Worm (Caenorhabditis elegans): ENCODE measurements around the gene R10E11.5.

R10E11.5 gene

DNA sequence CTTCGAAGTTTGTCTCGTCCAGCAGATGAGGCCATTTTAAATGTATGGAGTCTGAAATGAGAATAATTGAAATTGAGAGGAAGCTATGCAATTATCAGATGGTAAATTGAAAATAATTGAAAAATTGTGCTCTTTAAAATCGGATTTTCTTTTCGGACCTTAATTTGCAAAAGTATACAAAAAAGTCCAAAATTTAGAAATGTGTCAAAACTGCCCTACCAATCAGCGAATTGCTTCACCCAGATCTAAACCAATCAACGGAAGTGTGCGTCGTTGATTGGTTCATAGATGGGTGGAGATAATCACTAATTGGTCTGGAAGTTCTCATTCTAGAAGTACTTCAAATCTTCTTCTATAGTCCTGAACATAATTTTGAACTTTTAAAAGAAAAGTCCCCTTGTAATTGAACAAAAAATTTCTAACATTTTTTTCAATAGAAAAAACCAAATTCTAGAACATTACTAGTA, at the start of gene R10E11.5:
Gene R10E11.5, minus strand, starts transcription at position 51 of the 467 bp plus-strand sequence.
- TF ChIP-seq unc-62 (GFP tag; optimal IDR thresholded peaks at IDR 0.05), result no peak

DNA sequence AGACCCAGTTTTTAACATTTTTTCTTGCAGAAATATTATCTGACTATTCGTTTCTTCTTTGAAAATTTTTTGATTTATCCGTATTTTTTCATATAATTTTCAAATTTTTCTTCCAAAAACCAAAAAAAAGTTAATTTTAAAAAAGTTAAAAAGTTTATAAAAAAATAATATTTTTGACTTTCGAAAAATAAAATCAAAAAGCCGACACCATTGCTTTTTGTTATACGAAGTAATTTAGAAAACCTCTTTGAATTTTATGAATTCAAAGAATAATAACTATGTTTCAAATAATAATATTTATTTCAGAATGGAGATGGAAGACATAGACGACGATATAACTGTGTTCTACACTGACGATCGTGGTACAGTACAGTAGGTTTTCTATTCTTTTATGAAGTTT, 45.4 kb upstream of the R10E11.5 start, which contains the start of gene K11H3.8:
Gene K11H3.8, plus strand, starts transcription at position 301 of the 400 bp plus-strand sequence.
- TF ChIP-seq unc-62 (GFP tag; optimal IDR thresholded peaks at IDR 0.05), result no peak

DNA sequence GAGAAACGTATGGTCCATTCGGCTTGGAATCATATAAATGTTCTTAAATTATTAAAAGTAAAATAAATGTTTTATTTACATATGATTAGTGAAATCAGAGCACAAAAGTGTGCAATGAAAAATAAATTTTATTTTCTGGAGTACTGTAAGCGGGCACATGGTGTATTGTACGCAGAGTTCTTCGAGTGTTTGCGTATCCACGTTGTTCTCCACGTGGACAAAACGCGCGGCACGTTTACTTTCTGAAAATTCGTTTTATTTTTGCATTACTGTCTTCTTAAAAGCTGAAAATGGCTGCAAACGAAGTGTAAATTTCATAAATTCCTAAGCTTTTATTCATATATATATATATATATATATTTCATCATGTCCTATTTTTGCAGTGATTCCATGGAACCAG, 43.1 kb upstream of the R10E11.5 start:
- TF ChIP-seq unc-62 (GFP tag; optimal IDR thresholded peaks at IDR 0.05), result no peak

DNA sequence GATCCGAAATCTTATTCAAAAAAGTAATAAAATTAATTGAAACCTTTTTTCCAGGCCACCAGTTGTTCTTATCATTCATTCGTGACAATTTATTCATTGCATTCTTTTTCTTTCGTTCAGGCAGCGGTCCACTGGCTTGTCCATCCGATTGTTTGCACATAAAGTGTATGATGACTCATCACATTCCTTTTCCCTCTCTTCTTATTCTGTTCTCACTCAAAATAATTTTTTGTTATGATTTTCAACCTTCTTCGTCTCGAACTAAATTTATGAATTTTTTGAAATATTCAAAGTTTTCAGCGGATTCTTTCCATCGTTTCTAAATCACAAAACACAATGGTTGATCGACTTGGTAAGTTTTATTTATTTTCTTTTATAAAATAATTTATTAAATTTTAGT, 41.0 kb upstream of the R10E11.5 start, which contains the start of gene ZK632.12:
Gene ZK632.12, plus strand, starts transcription at position 301 of the 400 bp plus-strand sequence.
- no peak for TF ChIP-seq unc-62 (GFP tag; optimal IDR thresholded peaks at IDR 0.05)

DNA sequence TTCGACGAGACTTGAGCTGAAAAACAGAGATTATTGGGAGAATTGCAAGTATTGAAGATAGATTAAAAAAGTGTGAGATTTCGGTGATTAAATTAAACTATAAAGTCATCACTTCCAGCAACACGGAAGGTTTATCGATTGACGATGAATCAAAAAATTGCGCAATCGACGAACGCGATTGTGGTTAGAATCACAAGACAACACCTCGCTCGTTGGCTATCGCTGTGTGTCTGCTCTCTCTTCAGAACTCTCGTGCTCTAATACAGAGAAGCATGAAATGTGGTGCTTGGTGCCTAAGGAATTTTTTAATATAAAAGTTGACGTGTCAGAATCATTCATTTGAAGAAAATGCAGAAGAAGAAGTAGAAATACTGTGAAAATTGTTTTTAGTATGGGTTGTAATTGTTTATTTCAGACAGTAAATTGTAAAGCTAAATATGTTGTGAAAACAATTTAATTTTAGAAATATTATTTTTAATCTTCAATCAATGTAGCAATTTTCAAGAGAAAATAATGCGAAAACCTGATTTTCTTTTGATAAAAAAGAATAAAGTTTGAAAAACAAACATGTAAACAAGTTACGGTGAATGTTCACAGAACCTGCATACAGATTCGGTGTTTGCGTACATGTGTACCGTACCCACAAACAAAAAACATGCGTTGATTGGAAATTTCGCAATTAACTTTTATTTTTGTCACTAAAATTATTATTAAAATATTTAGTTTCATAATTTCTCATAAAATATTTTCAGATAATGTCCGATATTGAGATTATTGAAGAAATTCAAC, 37.9 kb upstream of the R10E11.5 start, which contains the start of the genes ZK632.10 and ZK632.11:
Gene ZK632.10, minus strand, starts transcription at position 560 of the 789 bp plus-strand sequence.
Gene ZK632.11, plus strand, starts transcription at position 753 of the 789 bp plus-strand sequence.
- no peak for TF ChIP-seq unc-62 (GFP tag; optimal IDR thresholded peaks at IDR 0.05)

DNA sequence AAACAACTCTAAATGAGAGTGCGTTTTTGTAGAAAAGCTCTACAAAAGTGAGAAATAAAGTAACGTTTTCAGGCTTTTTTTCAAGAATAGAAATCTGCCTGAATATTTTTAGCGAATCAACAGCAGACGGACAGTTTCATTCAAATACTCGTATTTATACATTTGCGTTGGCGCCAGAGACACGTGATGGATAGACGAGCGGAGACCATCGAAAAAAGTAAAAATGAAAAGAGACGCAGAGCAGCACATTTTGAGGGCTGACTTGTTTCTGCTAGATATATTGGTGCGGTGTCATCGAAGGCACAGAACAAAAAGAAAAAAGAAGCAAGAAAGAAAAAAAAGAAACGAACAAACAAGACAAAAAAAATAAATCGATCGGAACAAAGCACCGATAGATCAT, 36.5 kb upstream of the R10E11.5 start:
- TF ChIP-seq unc-62 (GFP tag; optimal IDR thresholded peaks at IDR 0.05), result no peak

DNA sequence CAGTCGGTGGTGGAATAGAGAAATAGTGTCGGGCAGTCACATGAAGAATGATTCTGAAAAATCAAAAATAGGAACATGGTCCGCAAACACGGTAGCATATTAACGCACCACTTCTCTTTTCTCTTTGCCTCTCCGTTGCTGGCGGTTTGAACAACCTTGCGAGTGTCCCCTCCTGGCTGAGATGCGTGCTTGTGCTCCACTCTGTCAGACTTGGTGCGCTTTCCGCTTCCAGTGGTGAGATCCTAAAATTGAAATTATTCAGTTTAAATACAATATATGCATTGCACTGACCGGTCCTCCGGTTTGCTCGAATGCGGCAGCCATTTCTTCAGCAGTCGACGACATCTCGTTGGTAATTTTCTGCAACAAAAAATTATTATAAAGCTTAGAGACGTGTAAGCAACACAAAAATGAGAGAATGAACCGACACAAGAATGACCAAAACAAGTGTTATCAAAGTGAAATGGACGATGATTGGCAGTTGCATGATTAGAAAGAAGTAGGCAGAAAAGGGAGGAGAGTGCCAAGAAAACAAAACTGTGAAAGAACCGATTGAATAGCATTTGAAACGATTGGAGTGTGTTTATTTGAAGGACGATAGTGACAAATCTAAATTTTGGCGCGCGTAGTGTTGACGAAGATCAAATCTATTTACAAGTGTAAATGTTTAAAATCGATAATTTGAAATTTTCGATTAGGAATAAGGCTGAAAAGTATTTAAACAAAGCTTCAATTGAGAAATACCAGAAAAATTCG, 35.8 kb upstream of the R10E11.5 start, which contains the start of gene ZK632.9:
Gene ZK632.9, minus strand, starts transcription at position 360 of the 756 bp plus-strand sequence.
- no peak for TF ChIP-seq unc-62 (GFP tag; optimal IDR thresholded peaks at IDR 0.05)

DNA sequence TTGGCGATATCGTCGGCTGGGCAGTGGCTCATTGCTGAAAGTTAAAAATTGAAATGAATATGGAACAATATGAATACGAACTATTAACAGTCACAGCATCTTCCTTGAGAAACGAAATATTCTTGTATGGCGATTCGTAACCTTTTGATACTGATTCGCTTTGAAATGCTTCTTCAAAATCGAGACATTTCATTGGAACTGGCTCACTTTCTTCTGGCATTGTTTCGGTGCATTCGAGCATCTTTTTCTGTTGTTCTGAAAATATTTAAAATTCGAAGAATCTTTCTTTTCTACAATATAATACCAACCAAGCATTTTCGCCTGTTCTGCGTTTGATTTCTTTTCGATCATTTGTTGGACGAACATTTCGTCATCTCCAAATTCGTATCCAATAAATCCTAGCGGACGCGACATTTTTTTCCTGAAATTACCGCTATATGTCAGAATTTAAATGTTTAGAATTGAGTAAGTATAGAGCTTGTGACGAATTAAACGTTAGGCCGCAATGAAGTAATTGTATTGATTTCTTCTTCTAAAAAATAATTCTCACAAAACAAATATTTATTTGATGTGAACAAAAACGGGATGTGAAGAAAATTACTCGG, 35.0 kb upstream of the R10E11.5 start, which contains the start of gene lin-52:
Gene lin-52, minus strand, starts transcription at position 421 of the 605 bp plus-strand sequence.
- no peak for TF ChIP-seq unc-62 (GFP tag; optimal IDR thresholded peaks at IDR 0.05)

DNA sequence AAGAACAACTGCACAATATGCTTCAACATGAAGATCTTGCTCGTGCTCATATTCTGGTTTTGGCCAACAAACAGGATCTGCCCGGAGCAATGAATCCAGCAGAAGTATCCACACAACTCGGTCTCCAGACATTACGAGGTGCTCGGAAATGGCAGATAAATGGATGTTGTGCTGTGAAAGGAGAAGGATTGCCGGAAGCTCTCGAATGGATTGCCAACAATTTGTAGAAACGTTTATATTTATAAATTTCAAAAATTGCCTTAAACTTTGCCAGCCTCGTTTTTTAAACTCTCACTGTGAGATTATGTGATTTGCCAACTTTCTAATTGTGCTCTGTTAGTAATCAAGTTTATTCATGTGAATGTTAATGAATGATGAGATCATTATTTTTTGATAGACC, 34.3 kb upstream of the R10E11.5 start:
- TF ChIP-seq unc-62 (GFP tag; optimal IDR thresholded peaks at IDR 0.05), result no peak

DNA sequence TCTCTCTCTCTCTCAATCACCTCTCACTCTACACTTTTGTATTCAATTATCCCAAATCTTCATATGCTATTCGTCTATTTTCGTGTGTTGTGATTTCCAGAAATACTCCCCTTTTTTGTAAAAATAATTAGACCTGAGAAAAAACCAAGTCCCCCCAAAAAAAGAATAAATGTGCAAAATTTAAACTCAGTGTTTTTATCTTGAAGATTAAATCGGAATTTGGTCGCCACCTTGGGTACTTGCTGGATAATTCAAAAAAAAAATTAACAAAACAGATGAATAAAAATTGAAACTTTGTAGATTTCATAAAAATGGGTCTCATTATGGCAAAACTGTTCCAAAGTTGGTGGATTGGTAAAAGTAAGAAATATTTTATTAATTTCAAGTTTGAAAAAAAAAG, 33.5 kb upstream of the R10E11.5 start, which contains the start of gene arl-5:
Gene arl-5, plus strand, starts transcription at position 301 of the 400 bp plus-strand sequence.
- no peak for TF ChIP-seq unc-62 (GFP tag; optimal IDR thresholded peaks at IDR 0.05)

DNA sequence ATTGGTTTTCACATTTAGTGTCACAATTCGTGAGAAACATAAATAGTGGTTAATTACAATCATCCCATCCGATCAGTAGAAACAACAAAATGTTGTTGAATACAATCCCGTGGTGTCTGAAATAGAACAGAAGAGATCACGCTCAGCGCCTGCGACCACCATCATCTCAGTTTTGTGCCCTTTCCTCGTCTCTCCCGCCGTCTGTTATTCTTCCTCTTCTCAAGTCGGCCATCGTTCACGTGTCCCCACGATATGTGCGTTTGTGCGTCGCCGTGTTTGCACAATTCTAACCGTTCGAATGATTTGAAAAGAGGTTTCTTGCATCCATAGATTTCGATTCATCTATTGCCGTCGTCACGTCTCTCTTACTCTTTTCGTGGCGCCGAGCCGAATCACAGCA, 29.3 kb upstream of the R10E11.5 start, which contains the start of gene panl-3:
Gene panl-3, plus strand, starts transcription at position 294 of the 400 bp plus-strand sequence.
- no peak for TF ChIP-seq unc-62 (GFP tag; optimal IDR thresholded peaks at IDR 0.05)

DNA sequence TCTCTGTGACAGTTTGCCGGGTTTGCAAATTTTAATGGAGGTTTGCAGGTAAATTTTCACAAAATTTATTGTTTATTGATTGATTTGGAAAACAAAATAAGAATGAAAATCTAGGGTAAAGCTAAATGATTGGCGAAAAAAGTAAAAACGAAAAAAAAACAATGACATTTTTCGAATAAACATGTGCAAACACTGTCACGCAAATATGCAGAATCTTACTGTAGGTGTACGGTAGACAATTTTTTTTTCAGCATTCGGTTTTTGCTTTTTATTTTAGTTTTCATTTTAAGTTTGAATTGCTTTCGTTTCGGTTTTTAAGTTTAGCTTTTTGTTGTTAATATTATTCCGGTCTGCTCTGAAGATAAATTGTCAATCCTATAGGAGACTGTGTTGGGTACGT, 28.4 kb upstream of the R10E11.5 start:
- no peak for TF ChIP-seq unc-62 (GFP tag; optimal IDR thresholded peaks at IDR 0.05)

DNA sequence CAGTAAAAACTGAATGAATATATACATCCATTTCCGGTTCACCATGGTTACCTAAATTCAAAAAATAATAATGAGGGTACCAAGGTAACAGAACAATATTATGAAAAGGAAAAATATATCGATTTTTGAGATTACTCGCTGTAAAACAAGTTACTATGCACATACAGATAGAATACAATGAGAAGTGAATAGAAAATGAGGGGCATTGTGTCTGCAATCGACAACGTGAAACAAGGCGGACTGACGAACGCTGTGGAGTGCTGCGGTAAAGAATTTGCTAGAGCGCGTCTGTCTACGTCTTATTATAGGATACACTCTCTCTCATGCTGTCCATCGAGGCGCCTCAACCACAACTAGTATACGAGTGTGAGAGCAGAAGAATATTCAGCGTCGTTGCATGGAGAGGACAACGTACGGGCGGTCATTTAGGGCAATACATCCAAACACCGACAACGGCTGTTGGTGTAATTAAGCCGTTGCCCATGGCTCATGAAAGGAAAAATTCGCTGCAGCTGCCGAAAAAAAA, 27.7 kb upstream of the R10E11.5 start, which contains the start of gene cnx-1:
Gene cnx-1, minus strand, starts transcription at position 51 of the 526 bp plus-strand sequence.
- no peak for TF ChIP-seq unc-62 (GFP tag; optimal IDR thresholded peaks at IDR 0.05)

DNA sequence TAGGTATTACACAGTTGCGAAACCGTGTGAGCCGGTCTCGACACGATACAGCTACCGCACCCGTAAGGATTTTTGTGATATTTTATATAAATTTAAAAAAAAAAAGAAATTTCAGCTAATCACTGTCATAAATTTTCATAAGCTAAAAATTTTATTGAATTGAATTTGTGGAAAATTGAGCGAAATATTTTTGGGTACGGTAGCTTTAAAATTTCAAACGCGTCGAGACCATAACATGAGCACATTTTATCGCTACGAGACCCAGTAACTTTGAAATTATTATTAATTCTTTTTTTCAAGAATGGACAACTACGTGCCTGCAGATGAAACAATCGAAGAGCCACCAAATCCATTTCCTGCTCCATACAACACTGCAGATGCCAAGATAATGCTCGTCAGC, 23.7 kb upstream of the R10E11.5 start, which contains the start of gene ZK632.14:
Gene ZK632.14, plus strand, starts transcription at position 301 of the 400 bp plus-strand sequence.
- TF ChIP-seq unc-62 (GFP tag; optimal IDR thresholded peaks at IDR 0.05), result no peak

DNA sequence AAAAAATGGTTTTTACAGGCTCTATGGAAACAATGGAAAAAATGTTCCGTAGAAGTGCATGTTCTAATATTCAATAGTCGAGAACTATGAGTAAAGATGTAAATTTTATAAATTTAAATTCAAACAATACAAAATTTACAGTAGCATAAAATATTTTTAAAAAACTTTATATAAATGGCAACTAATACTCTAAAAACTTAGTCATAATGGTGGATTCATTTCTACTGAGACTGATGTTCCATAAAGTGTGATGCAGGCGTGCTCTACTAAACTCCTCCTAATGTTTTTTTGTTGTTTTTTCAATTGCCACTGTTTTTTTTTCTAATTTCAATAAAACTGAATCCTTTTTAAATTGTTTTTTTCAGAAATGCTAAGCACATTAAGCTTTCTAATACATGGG, 18.7 kb upstream of the R10E11.5 start, which contains the start of gene gtap-2:
Gene gtap-2, plus strand, starts transcription at position 366 of the 400 bp plus-strand sequence.
- no peak for TF ChIP-seq unc-62 (GFP tag; optimal IDR thresholded peaks at IDR 0.05)

All from whole organism, dauer.